4 worm cellular contexts compared by ENCODE assay signal in genomic region chrII:11534429-11535099, ce11.
A peak's percentile ranks its signal among the peaks of the same experiment; 100 is the strongest.
TF ChIP-seq lines count a peak whose summit lies in the region.
"Not testable (repeated sequence)": the region's sequence is repeated elsewhere in the genome, so short reads cannot be mapped to it uniquely, and the experiment has no call there.

TSS of gene Y62F5A.12 (minus strand) at chrII:11534479.

TF ChIP-seq in whole organism, L2 larva, 48 proteins besides CTCF, POLR2A, EP300 and RAD21 (continues in another document):
- peak; percentile 54 for TF ChIP-seq nhr-21 (tag; optimal IDR thresholded peaks at IDR 0.05; lab: Kevin White, UChicago)
- TF ChIP-seq ceh-82 (tag; optimal IDR thresholded peaks at IDR 0.05; lab: Kevin White, UChicago): peak; percentile 65
- peak; percentile 10 for TF ChIP-seq snpc-4 (tag; optimal IDR thresholded peaks at IDR 0.05; lab: Kevin White, UChicago)
- TF ChIP-seq unc-55 (GFP tag; optimal IDR thresholded peaks at IDR 0.05; lab: Kevin White, UChicago): peak; percentile 68
- TF ChIP-seq ZK546.5 (tag; optimal IDR thresholded peaks at IDR 0.05; lab: Kevin White, UChicago): peak; percentile 38
- peak; percentile 52 for TF ChIP-seq nhr-25 (tag; optimal IDR thresholded peaks at IDR 0.05; lab: Kevin White, UChicago)
- peak; percentile 5 for TF ChIP-seq nhr-6 (tag; optimal IDR thresholded peaks at IDR 0.05; lab: Kevin White, UChicago)
- peak; percentile 94 for TF ChIP-seq sma-3 (GFP tag; optimal IDR thresholded peaks at IDR 0.05; lab: Kevin White, UChicago)
- peak; percentile 88 for TF ChIP-seq sma-9 (GFP tag; optimal IDR thresholded peaks at IDR 0.05; lab: Kevin White, UChicago)
- TF ChIP-seq sma-9 (tag; optimal IDR thresholded peaks at IDR 0.05; lab: Kevin White, UChicago): not testable (repeated sequence)
- peak; percentile 64 for TF ChIP-seq egl-27 (tag; optimal IDR thresholded peaks at IDR 0.05; lab: Kevin White, UChicago)
- TF ChIP-seq crh-2 (tag; optimal IDR thresholded peaks at IDR 0.05; lab: Kevin White, UChicago): peak; percentile 71
- peak; percentile 89 for TF ChIP-seq F13H6.1 (tag; optimal IDR thresholded peaks at IDR 0.05; lab: Kevin White, UChicago)
- peak; percentile 12 for TF ChIP-seq fos-1 (tag; optimal IDR thresholded peaks at IDR 0.05; lab: Kevin White, UChicago)
- peak; percentile 2 for TF ChIP-seq zag-1 (tag; optimal IDR thresholded peaks at IDR 0.05; lab: Kevin White, UChicago)
- peak; percentile 62 for TF ChIP-seq C34F6.9 (tag; optimal IDR thresholded peaks at IDR 0.05; lab: Kevin White, UChicago)
- peak; percentile 49 for TF ChIP-seq ztf-4 (tag; optimal IDR thresholded peaks at IDR 0.05; lab: Kevin White, UChicago)
- TF ChIP-seq gmeb-1 (tag; optimal IDR thresholded peaks at IDR 0.05; lab: Kevin White, UChicago): peak; percentile 86
- peak; percentile 59 to 81 for TF ChIP-seq lsy-2 (tag; optimal IDR thresholded peaks at IDR 0.05; lab: Kevin White, UChicago)
- TF ChIP-seq Y55F3AM.14 (GFP tag; optimal IDR thresholded peaks at IDR 0.05; lab: Kevin White, UChicago): peak; percentile 73
- TF ChIP-seq lin-11 (tag; optimal IDR thresholded peaks at IDR 0.05; lab: Kevin White, UChicago): peak; percentile 39
- TF ChIP-seq lin-13 (GFP tag; optimal IDR thresholded peaks at IDR 0.05; lab: Kevin White, UChicago): peak; percentile 88
- peak; percentile 69 for TF ChIP-seq nhr-129 (tag; optimal IDR thresholded peaks at IDR 0.05; lab: Kevin White, UChicago)

TF ChIP-seq in whole organism, L4 larva, 104 proteins besides CTCF, POLR2A, EP300 and RAD21 (continues in another document):
- TF ChIP-seq Y48G9A.11 (GFP tag; IDR thresholded peaks at IDR 0.05; lab: Robert Waterston, UW) (peak; percentile 93), lir-3 (tag; optimal IDR thresholded peaks at IDR 0.05; lab: Kevin White, UChicago) (peak; percentile 44), ZK337.2 (GFP tag; IDR thresholded peaks at IDR 0.05; lab: Robert Waterston, UW) (peak; percentile 99), zfp-2 (tag; optimal IDR thresholded peaks at IDR 0.05; lab: Kevin White, UChicago) (peak; percentile 50), lin-38 (GFP tag; IDR thresholded peaks at IDR 0.05; lab: Robert Waterston, UW) (peak; percentile 100), nhr-77 (tag; optimal IDR thresholded peaks at IDR 0.05; lab: Kevin White, UChicago) (peak; percentile 81), nhr-28 (tag; optimal IDR thresholded peaks at IDR 0.05; lab: Kevin White, UChicago) (peak; percentile 52), ceh-20 (GFP tag; IDR thresholded peaks at IDR 0.05; lab: Robert Waterston, UW) (peak; percentile 95), unc-62 (GFP tag; optimal IDR thresholded peaks at IDR 0.05 in 1 of 2; lab: Kevin White, UChicago) (peak in 1 of 2 experiments; percentile 66), mdl-1 (tag; optimal IDR thresholded peaks at IDR 0.05; lab: Kevin White, UChicago) (peak; percentile 32 to 38), lin-1 (GFP tag; IDR thresholded peaks at IDR 0.05; lab: Robert Waterston, UW) (peak; percentile 85; the same call in 1 of the 2 replicates), nhr-25 (tag; optimal IDR thresholded peaks at IDR 0.05; lab: Kevin White, UChicago; ENCODE audit: borderline replicate concordance, insufficient read depth) (peak; percentile 40), fkh-10 (GFP tag; optimal IDR thresholded peaks at IDR 0.05; lab: Kevin White, UChicago) (peak; percentile 51), mdt-29 (GFP tag; IDR thresholded peaks at IDR 0.05; lab: Robert Waterston, UW) (peak; percentile 85), lim-7 (GFP tag; IDR thresholded peaks at IDR 0.05; lab: Robert Waterston, UW) (peak; percentile 82), php-3 (GFP tag; IDR thresholded peaks at IDR 0.05; lab: Robert Waterston, UW) (peak; percentile 77), sdz-12 (GFP tag; optimal IDR thresholded peaks at IDR 0.05; lab: Kevin White, UChicago) (peak; percentile 60), dmd-6 (GFP tag; IDR thresholded peaks at IDR 0.05; lab: Robert Waterston, UW) (peak; percentile 88), F49E8.2 (tag; optimal IDR thresholded peaks at IDR 0.05; lab: Kevin White, UChicago; ENCODE audit: borderline replicate concordance) (peak; percentile 27), spr-1 (tag; optimal IDR thresholded peaks at IDR 0.05; lab: Kevin White, UChicago) (peak; percentile 66), ceh-44 (GFP tag; IDR thresholded peaks at IDR 0.05; lab: Robert Waterston, UW) (peak; percentile 99)
- TF ChIP-seq unc-62 (tag; optimal IDR thresholded peaks at IDR 0.05; lab: Kevin White, UChicago): not testable (repeated sequence)

TF ChIP-seq in whole organism, late embryonic, 69 proteins besides CTCF, POLR2A, EP300 and RAD21 (continues in another document):
- TF ChIP-seq pag-3 (tag; optimal IDR thresholded peaks at IDR 0.05; lab: Kevin White, UChicago; ENCODE audit: borderline replicate concordance) (peak; percentile 96), ceh-2 (tag; optimal IDR thresholded peaks at IDR 0.05; lab: Kevin White, UChicago) (peak; percentile 95), ceh-19 (GFP tag; optimal IDR thresholded peaks at IDR 0.05; lab: Kevin White, UChicago) (peak; percentile 81), ceh-48 (tag; optimal IDR thresholded peaks at IDR 0.05; lab: Kevin White, UChicago) (peak; percentile 35), zip-5 (tag; optimal IDR thresholded peaks at IDR 0.05; lab: Kevin White, UChicago) (peak; percentile 92), pha-2 (tag; optimal IDR thresholded peaks at IDR 0.05; lab: Kevin White, UChicago) (peak; percentile 49), che-1 (tag; optimal IDR thresholded peaks at IDR 0.05; lab: Kevin White, UChicago) (peak; percentile 21), hlh-6 (tag; optimal IDR thresholded peaks at IDR 0.05; lab: Kevin White, UChicago) (peak; percentile 62), T23F11.4 (GFP tag; optimal IDR thresholded peaks at IDR 0.05; lab: Kevin White, UChicago) (peak; percentile 8), elt-2 (tag; optimal IDR thresholded peaks at IDR 0.05; lab: Kevin White, UChicago) (peak; percentile 79), elt-4 (tag; optimal IDR thresholded peaks at IDR 0.05; lab: Kevin White, UChicago) (peak; percentile 79), hlh-13 (GFP tag; optimal IDR thresholded peaks at IDR 0.05; lab: Kevin White, UChicago) (peak; percentile 72), mec-3 (tag; optimal IDR thresholded peaks at IDR 0.05; lab: Kevin White, UChicago; ENCODE audit: borderline replicate concordance) (peak; percentile 97), ceh-18 (tag; optimal IDR thresholded peaks at IDR 0.05; lab: Kevin White, UChicago) (peak; percentile 89), ets-4 (tag; optimal IDR thresholded peaks at IDR 0.05; lab: Kevin White, UChicago) (peak; percentile 97), unc-42 (tag; optimal IDR thresholded peaks at IDR 0.05; lab: Kevin White, UChicago) (peak; percentile 88), ceh-31 (tag; optimal IDR thresholded peaks at IDR 0.05; lab: Kevin White, UChicago) (peak; percentile 100), Y22D7AL.16 (tag; optimal IDR thresholded peaks at IDR 0.05; lab: Kevin White, UChicago) (peak; percentile 5), sox-4 (tag; optimal IDR thresholded peaks at IDR 0.05; lab: Kevin White, UChicago) (peak; percentile 54), rnt-1 (tag; optimal IDR thresholded peaks at IDR 0.05; lab: Kevin White, UChicago) (peak; percentile 98), fax-1 (tag; optimal IDR thresholded peaks at IDR 0.05; lab: Kevin White, UChicago) (peak; percentile 94), K02D7.2 (tag; optimal IDR thresholded peaks at IDR 0.05; lab: Kevin White, UChicago) (peak; percentile 18), C38D4.7 (GFP tag; optimal IDR thresholded peaks at IDR 0.05; lab: Kevin White, UChicago) (peak; percentile 41), ttx-3 (tag; optimal IDR thresholded peaks at IDR 0.05; lab: Kevin White, UChicago) (peak; percentile 30)

TF ChIP-seq in whole organism, mixed stage, embryonic, 35 proteins besides CTCF, POLR2A, EP300 and RAD21:
- peak; percentile 46 for TF ChIP-seq lsy-2 (tag; optimal IDR thresholded peaks at IDR 0.05; lab: Kevin White, UChicago)
- peak; percentile 79 for TF ChIP-seq unc-120 (tag; optimal IDR thresholded peaks at IDR 0.05; lab: Kevin White, UChicago; ENCODE audit: poor library complexity, severe bottlenecking)
- TF ChIP-seq nhr-237 (tag; optimal IDR thresholded peaks at IDR 0.05; lab: Kevin White, UChicago): peak; percentile 1
- TF ChIP-seq lin-13 (tag; optimal IDR thresholded peaks at IDR 0.05; lab: Kevin White, UChicago): peak; percentile 77
- TF ChIP-seq bed-3 (GFP tag; optimal IDR thresholded peaks at IDR 0.05; lab: Kevin White, UChicago): peak; percentile 17
- peak; percentile 57 for TF ChIP-seq drap-1 (GFP tag; optimal IDR thresholded peaks at IDR 0.05; lab: Kevin White, UChicago)
- TF ChIP-seq ham-2 (GFP tag; optimal IDR thresholded peaks at IDR 0.05; lab: Kevin White, UChicago): peak; percentile 26
- peak; percentile 49 for TF ChIP-seq M03D4.4 (tag; optimal IDR thresholded peaks at IDR 0.05; lab: Kevin White, UChicago)
- TF ChIP-seq mep-1 (tag; optimal IDR thresholded peaks at IDR 0.05; lab: Kevin White, UChicago): peak; percentile 85
- TF ChIP-seq cnd-1 (tag; optimal IDR thresholded peaks at IDR 0.05; lab: Kevin White, UChicago): peak; percentile 68
- TF ChIP-seq pha-4 (tag; optimal IDR thresholded peaks at IDR 0.05; lab: Kevin White, UChicago): peak; percentile 22
- TF ChIP-seq hlh-1 (tag; optimal IDR thresholded peaks at IDR 0.05; lab: Kevin White, UChicago): peak; percentile 7
- TF ChIP-seq mls-2 (tag; optimal IDR thresholded peaks at IDR 0.05; lab: Kevin White, UChicago): peak; percentile 52
- TF ChIP-seq lin-32 (GFP tag; optimal IDR thresholded peaks at IDR 0.05; lab: Kevin White, UChicago): peak; percentile 56
- peak; percentile 61 for TF ChIP-seq ces-1 (GFP tag; optimal IDR thresholded peaks at IDR 0.05; lab: Kevin White, UChicago)
- TF ChIP-seq tbx-8 (GFP tag; optimal IDR thresholded peaks at IDR 0.05; lab: Kevin White, UChicago): peak; percentile 6
- TF ChIP-seq sptf-1 (tag; optimal IDR thresholded peaks at IDR 0.05; lab: Kevin White, UChicago): peak; percentile 95
